Fruit fly (Drosophila melanogaster): ENCODE results near the gene CG32855.

Gene CG32855

dm6 chr3R:16040925-16041324 is 39.9 kb downstream of the CG32855 start:
- TF ChIP-seq Dfd (GFP tag; optimal IDR thresholded peaks at IDR 0.05), result no peak
- peak; percentile 78 for TF ChIP-seq Vsx2 (GFP tag; optimal IDR thresholded peaks at IDR 0.05; ENCODE audit: partially characterized antibody)
- no peak for TF ChIP-seq psq (GFP tag; optimal IDR thresholded peaks at IDR 0.05)
- no peak for TF ChIP-seq Hr83 (GFP tag; optimal IDR thresholded peaks at IDR 0.05; ENCODE audit: poor library complexity, severe bottlenecking)
- no peak for TF ChIP-seq Mio (GFP tag; optimal IDR thresholded peaks at IDR 0.05)
- TF ChIP-seq foxo (GFP tag; optimal IDR thresholded peaks at IDR 0.05), result no peak
- TF ChIP-seq brk (GFP tag; optimal IDR thresholded peaks at IDR 0.05), result no peak
- TF ChIP-seq pan (optimal IDR thresholded peaks at IDR 0.05), result no peak
- TF ChIP-seq usp (GFP tag; optimal IDR thresholded peaks at IDR 0.05), result no peak
- TF ChIP-seq sage (GFP tag; optimal IDR thresholded peaks at IDR 0.05), result no peak
- no peak for TF ChIP-seq jim (GFP tag; optimal IDR thresholded peaks at IDR 0.05)
- no peak for TF ChIP-seq rgr (GFP tag; optimal IDR thresholded peaks at IDR 0.05)
- TF ChIP-seq Dif (GFP tag; optimal IDR thresholded peaks at IDR 0.05; ENCODE audit: partially characterized antibody), result peak; percentile 93
- TF ChIP-seq OdsH (GFP tag; optimal IDR thresholded peaks at IDR 0.05), result no peak
- TF ChIP-seq tai (GFP tag; optimal IDR thresholded peaks at IDR 0.05), result no peak
- TF ChIP-seq woc (GFP tag; optimal IDR thresholded peaks at IDR 0.05), result no peak
- no peak for TF ChIP-seq HLH106 (tag; optimal IDR thresholded peaks at IDR 0.05)
- TF ChIP-seq Hr78 (GFP tag; optimal IDR thresholded peaks at IDR 0.05), result no peak
- TF ChIP-seq Myc (optimal IDR thresholded peaks at IDR 0.05), result peak; percentile 72
- no peak for TF ChIP-seq GATAd (GFP tag; optimal IDR thresholded peaks at IDR 0.05)
- peak; percentile 4 for TF ChIP-seq fru (GFP tag; optimal IDR thresholded peaks at IDR 0.05)
- no peak for TF ChIP-seq lola (GFP tag; optimal IDR thresholded peaks at IDR 0.05)
- TF ChIP-seq dsf (GFP tag; optimal IDR thresholded peaks at IDR 0.05; ENCODE audit: borderline replicate concordance), result no peak
- peak; percentile 26 to 67 for TF ChIP-seq dl (GFP tag; optimal IDR thresholded peaks at IDR 0.05; ENCODE audit: insufficient read depth in 1 of 2, partially characterized antibody in 2 of 2)

dm6 chr3R:16039557-16039956 is 41.2 kb downstream of the CG32855 start:
- no peak for TF ChIP-seq Myc (optimal IDR thresholded peaks at IDR 0.05)
- TF ChIP-seq Dfd (GFP tag; optimal IDR thresholded peaks at IDR 0.05), result peak; percentile 95

- TF ChIP-seq Dif (GFP tag; optimal IDR thresholded peaks at IDR 0.05; ENCODE audit: partially characterized antibody), result peak; percentile 76
- no peak for TF ChIP-seq rgr (GFP tag; optimal IDR thresholded peaks at IDR 0.05)
- TF ChIP-seq sv (GFP tag; optimal IDR thresholded peaks at IDR 0.05), result no peak
- no peak for TF ChIP-seq sage (GFP tag; optimal IDR thresholded peaks at IDR 0.05)
- peak; percentile 63 for TF ChIP-seq Vsx2 (GFP tag; optimal IDR thresholded peaks at IDR 0.05; ENCODE audit: partially characterized antibody)
These were observed 42.7 kb downstream of the CG32855 start for dm6 chr3R:16038049-16038448.

- TF ChIP-seq dl (GFP tag; optimal IDR thresholded peaks at IDR 0.05; ENCODE audit: insufficient read depth in 1 of 2, partially characterized antibody in 2 of 2) (no peak), Hr78 (GFP tag; optimal IDR thresholded peaks at IDR 0.05) (no peak), fru (GFP tag; optimal IDR thresholded peaks at IDR 0.05) (no peak), pan (optimal IDR thresholded peaks at IDR 0.05) (no peak), sage (GFP tag; optimal IDR thresholded peaks at IDR 0.05) (no peak), CrebA (GFP tag; optimal IDR thresholded peaks at IDR 0.05; ENCODE audit: borderline replicate concordance) (no peak), lola (GFP tag; optimal IDR thresholded peaks at IDR 0.05) (no peak), foxo (GFP tag; optimal IDR thresholded peaks at IDR 0.05) (no peak), Sp1 (GFP tag; optimal IDR thresholded peaks at IDR 0.05) (no peak)
These were observed 46.6 kb downstream of the CG32855 start for dm6 chr3R:16034186-16034585.

- no peak for TF ChIP-seq Vsx2 (GFP tag; optimal IDR thresholded peaks at IDR 0.05; ENCODE audit: partially characterized antibody)
- TF ChIP-seq CrebA (GFP tag; optimal IDR thresholded peaks at IDR 0.05; ENCODE audit: borderline replicate concordance), result no peak
- TF ChIP-seq br (GFP tag; optimal IDR thresholded peaks at IDR 0.05), result no peak
- TF ChIP-seq rgr (GFP tag; optimal IDR thresholded peaks at IDR 0.05), result no peak
- no peak for TF ChIP-seq lola (GFP tag; optimal IDR thresholded peaks at IDR 0.05)
- TF ChIP-seq h (GFP tag; optimal IDR thresholded peaks at IDR 0.05), result no peak
- TF ChIP-seq Dif (GFP tag; optimal IDR thresholded peaks at IDR 0.05; ENCODE audit: partially characterized antibody), result no peak
- TF ChIP-seq GATAd (GFP tag; optimal IDR thresholded peaks at IDR 0.05), result no peak
- no peak for TF ChIP-seq Dfd (GFP tag; optimal IDR thresholded peaks at IDR 0.05)
- TF ChIP-seq usp (GFP tag; optimal IDR thresholded peaks at IDR 0.05), result no peak
- no peak for TF ChIP-seq brk (GFP tag; optimal IDR thresholded peaks at IDR 0.05)
- no peak for TF ChIP-seq sv (GFP tag; optimal IDR thresholded peaks at IDR 0.05)
- no peak for TF ChIP-seq woc (GFP tag; optimal IDR thresholded peaks at IDR 0.05)
- no peak for TF ChIP-seq tai (GFP tag; optimal IDR thresholded peaks at IDR 0.05)
- no peak for TF ChIP-seq sage (GFP tag; optimal IDR thresholded peaks at IDR 0.05)
- no peak for TF ChIP-seq dsf (GFP tag; optimal IDR thresholded peaks at IDR 0.05; ENCODE audit: borderline replicate concordance)
- TF ChIP-seq CG32264 (GFP tag; optimal IDR thresholded peaks at IDR 0.05), result no peak
- no peak for TF ChIP-seq dl (GFP tag; optimal IDR thresholded peaks at IDR 0.05; ENCODE audit: insufficient read depth in 1 of 2, partially characterized antibody in 2 of 2)
- no peak for TF ChIP-seq fru (GFP tag; optimal IDR thresholded peaks at IDR 0.05)
These were observed 47.1 kb downstream of the CG32855 start for dm6 chr3R:16033727-16034126.

Data from whole organism, wandering third instar larva.